Worm (Caenorhabditis elegans): ENCODE measurements around the gene best-5.

The best-5 gene

ce11 chrIII:9701798-9702197 lies 11.7 kb upstream of the best-5 start:
- TF ChIP-seq ceh-32 (tag; optimal IDR thresholded peaks at IDR 0.05; ENCODE audit: poor library complexity) (no peak), aha-1 (tag) (peak; percentile 64), ceh-82 (tag; optimal IDR thresholded peaks at IDR 0.05) (no peak), arid-1 (GFP tag; conservative IDR thresholded peaks at IDR 0.05) (0 out of 2 replicates have a peak, but pooled peaks have one; percentile 30), nhr-6 (tag; optimal IDR thresholded peaks at IDR 0.05) (no peak), nhr-48 (tag; optimal IDR thresholded peaks at IDR 0.05) (no peak), Y75B8A.6 (GFP tag; IDR thresholded peaks at IDR 0.05) (no peak), set-16 (GFP tag; IDR thresholded peaks at IDR 0.05) (peak; percentile 35; the same call in 1 of the 2 replicates), hmg-1.1 (GFP tag; IDR thresholded peaks at IDR 0.05) (peak; percentile 58), lin-1 (GFP tag; IDR thresholded peaks at IDR 0.05) (no peak), unc-62 (GFP tag; optimal IDR thresholded peaks at IDR 0.05 in 1 of 2) (peak in 1 of 2 experiments; percentile 89), unc-62 (tag; optimal IDR thresholded peaks at IDR 0.05) (no peak)

ce11 chrIII:9700114-9700690 lies 10.1 kb upstream of the best-5 start:
- TF ChIP-seq mxl-3 (GFP tag; optimal IDR thresholded peaks at IDR 0.05) (peak; percentile 27), lin-29 (GFP tag; IDR thresholded peaks at IDR 0.05) (no peak), aha-1 (tag) (peak; percentile 97), mep-1 (tag; optimal IDR thresholded peaks at IDR 0.05) (no peak), nhr-10 (tag; optimal IDR thresholded peaks at IDR 0.05) (no peak), lir-3 (tag; optimal IDR thresholded peaks at IDR 0.05) (no peak), zip-2 (tag; optimal IDR thresholded peaks at IDR 0.05) (no peak), hlh-11 (tag; optimal IDR thresholded peaks at IDR 0.05) (peak; percentile 8), nhr-28 (tag; optimal IDR thresholded peaks at IDR 0.05) (peak; percentile 65)

DNA sequence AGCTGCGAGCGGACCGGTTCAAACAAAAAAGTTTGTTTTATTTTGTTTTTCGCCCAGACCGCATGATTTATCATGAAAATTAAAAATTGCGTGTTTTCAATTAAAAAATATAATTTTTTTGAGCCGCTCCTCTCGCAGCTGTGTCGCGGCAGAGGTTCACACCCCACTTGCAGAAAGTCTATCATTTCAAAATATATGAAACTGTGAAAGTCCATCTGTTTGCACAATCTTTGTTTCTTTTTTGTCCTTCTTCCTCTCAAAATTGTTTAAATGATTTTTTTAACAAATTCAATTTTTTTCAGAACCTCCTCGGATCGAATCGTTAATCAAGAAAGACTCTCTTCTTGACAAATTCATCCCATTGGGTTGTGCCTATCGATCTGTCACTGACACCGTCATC lies 9.5 kb upstream of the best-5 start, which contains the start of gene tlk-1:
TSS of gene tlk-1 (plus strand) at position 301 of the 400 bp plus-strand sequence.
- TF ChIP-seq hif-1 (tag; optimal IDR thresholded peaks at IDR 0.05): no peak
- TF ChIP-seq set-16 (GFP tag; IDR thresholded peaks at IDR 0.05): 0 out of 2 replicates have a peak, but pooled peaks have one; percentile 5
- TF ChIP-seq ZK337.2 (GFP tag; IDR thresholded peaks at IDR 0.05): no peak

ce11 chrIII:9698635-9699396 lies 8.8 kb upstream of the best-5 start:
- TF ChIP-seq unc-130 (GFP tag; optimal IDR thresholded peaks at IDR 0.05) (no peak), mep-1 (tag; optimal IDR thresholded peaks at IDR 0.05) (peak; percentile 34), nhr-237 (tag; optimal IDR thresholded peaks at IDR 0.05) (no peak), dmd-9 (GFP tag; IDR thresholded peaks at IDR 0.05) (no peak), R02D3.7 (tag; optimal IDR thresholded peaks at IDR 0.05) (no peak), nhr-11 (tag; optimal IDR thresholded peaks at IDR 0.05) (peak; percentile 5), lir-3 (tag; optimal IDR thresholded peaks at IDR 0.05) (no peak), nhr-10 (tag; optimal IDR thresholded peaks at IDR 0.05) (no peak), F26F4.8 (GFP tag; conservative IDR thresholded peaks at IDR 0.05) (no peak), T26A8.4 (GFP tag; IDR thresholded peaks at IDR 0.05) (no peak), mes-2 (tag; optimal IDR thresholded peaks at IDR 0.05; ENCODE audit: poor library complexity, severe bottlenecking) (peak; percentile 41), php-3 (GFP tag; IDR thresholded peaks at IDR 0.05) (no peak), lin-15B (tag; optimal IDR thresholded peaks at IDR 0.05) (no peak), mdl-1 (tag; optimal IDR thresholded peaks at IDR 0.05) (peak; percentile 17 to 78), hlh-11 (tag; optimal IDR thresholded peaks at IDR 0.05) (peak; percentile 58), hlh-30 (tag; optimal IDR thresholded peaks at IDR 0.05; ENCODE audit: insufficient read depth) (peak; percentile 65), mdt-29 (GFP tag; IDR thresholded peaks at IDR 0.05) (no peak), fkh-10 (GFP tag; optimal IDR thresholded peaks at IDR 0.05) (no peak), T20F7.1 (GFP tag; optimal IDR thresholded peaks at IDR 0.05) (no peak), mxl-3 (GFP tag; optimal IDR thresholded peaks at IDR 0.05) (peak; percentile 77), egl-43 (GFP tag; IDR thresholded peaks at IDR 0.05) (no peak), gei-8 (GFP tag; optimal IDR thresholded peaks at IDR 0.05) (no peak), F37D6.2 (tag; optimal IDR thresholded peaks at IDR 0.05) (no peak), ZK337.2 (GFP tag; IDR thresholded peaks at IDR 0.05) (no peak), nhr-77 (tag; optimal IDR thresholded peaks at IDR 0.05) (no peak), madf-5 (GFP tag; IDR thresholded peaks at IDR 0.05) (no peak), ama-1 (optimal IDR thresholded peaks at IDR 0.05) (no peak), nhr-25 (tag; optimal IDR thresholded peaks at IDR 0.05; ENCODE audit: borderline replicate concordance, insufficient read depth) (no peak)
